Worm (Caenorhabditis elegans): Measurements from ENCODE around the gene rcan-1.

Gene rcan-1

ce11 chrIII:5715467-5715866, 31.6 kb upstream of the rcan-1 start (continued):
- no peak for TF ChIP-seq nhr-77 (tag; optimal IDR thresholded peaks at IDR 0.05)
- peak; percentile 12 for TF ChIP-seq lin-13 (GFP tag; optimal IDR thresholded peaks at IDR 0.05)
- TF ChIP-seq lin-39 (tag; optimal IDR thresholded peaks at IDR 0.05): no peak
- no peak for TF ChIP-seq nhr-237 (tag; optimal IDR thresholded peaks at IDR 0.05)
- TF ChIP-seq nhr-23 (tag; optimal IDR thresholded peaks at IDR 0.05): no peak
- TF ChIP-seq ZK546.5 (tag; optimal IDR thresholded peaks at IDR 0.05): no peak
- peak; percentile 62 for TF ChIP-seq sem-4 (tag; optimal IDR thresholded peaks at IDR 0.05)
- peak; percentile 26 for TF ChIP-seq snpc-4 (tag; optimal IDR thresholded peaks at IDR 0.05)
- no peak for TF ChIP-seq unc-39 (tag; optimal IDR thresholded peaks at IDR 0.05)
- peak; percentile 24 for TF ChIP-seq blmp-1 (tag; optimal IDR thresholded peaks at IDR 0.05; ENCODE audit: insufficient read depth)
- TF ChIP-seq crh-2 (tag; optimal IDR thresholded peaks at IDR 0.05): peak; percentile 51
- TF ChIP-seq elt-3 (tag; optimal IDR thresholded peaks at IDR 0.05): no peak
- no peak for TF ChIP-seq alr-1 (tag; optimal IDR thresholded peaks at IDR 0.05)
- peak; percentile 75 for TF ChIP-seq F13H6.1 (tag; optimal IDR thresholded peaks at IDR 0.05)
- TF ChIP-seq ama-1 (optimal IDR thresholded peaks at IDR 0.05): no peak
- TF ChIP-seq elt-1 (tag; optimal IDR thresholded peaks at IDR 0.05): no peak
- no peak for TF ChIP-seq zag-1 (tag; optimal IDR thresholded peaks at IDR 0.05)
- TF ChIP-seq sma-3 (GFP tag; optimal IDR thresholded peaks at IDR 0.05): peak; percentile 34
- no peak for TF ChIP-seq aly-2 (tag; optimal IDR thresholded peaks at IDR 0.05)
- TF ChIP-seq ceh-16 (tag; optimal IDR thresholded peaks at IDR 0.05): no peak

- TF ChIP-seq lin-11 (tag; optimal IDR thresholded peaks at IDR 0.05) (no peak), sma-9 (GFP tag; optimal IDR thresholded peaks at IDR 0.05) (peak; percentile 2), sma-9 (tag; optimal IDR thresholded peaks at IDR 0.05) (no peak), nhr-6 (tag; optimal IDR thresholded peaks at IDR 0.05) (peak; percentile 16)
These were observed 31.1 kb upstream of the rcan-1 start for ce11 chrIII:5714984-5715454.

- no peak for TF ChIP-seq nhr-6 (tag; optimal IDR thresholded peaks at IDR 0.05)
- no peak for TF ChIP-seq ZK546.5 (tag; optimal IDR thresholded peaks at IDR 0.05)
- no peak for TF ChIP-seq R02D3.7 (tag; optimal IDR thresholded peaks at IDR 0.05)
- TF ChIP-seq mbf-1 (tag; optimal IDR thresholded peaks at IDR 0.05): no peak
- no peak for TF ChIP-seq crh-2 (tag; optimal IDR thresholded peaks at IDR 0.05)
- no peak for TF ChIP-seq lsy-2 (tag; optimal IDR thresholded peaks at IDR 0.05)
- TF ChIP-seq peb-1 (tag; optimal IDR thresholded peaks at IDR 0.05): no peak
- TF ChIP-seq sem-4 (tag; optimal IDR thresholded peaks at IDR 0.05): no peak
- TF ChIP-seq Y55F3AM.14 (GFP tag; optimal IDR thresholded peaks at IDR 0.05): no peak
- TF ChIP-seq unc-62 (GFP tag; optimal IDR thresholded peaks at IDR 0.05): no peak
- no peak for TF ChIP-seq nhr-237 (tag; optimal IDR thresholded peaks at IDR 0.05)
- no peak for TF ChIP-seq mdl-1 (tag; optimal IDR thresholded peaks at IDR 0.05)
- TF ChIP-seq zag-1 (tag; optimal IDR thresholded peaks at IDR 0.05): no peak
- no peak for TF ChIP-seq unc-39 (tag; optimal IDR thresholded peaks at IDR 0.05)
- TF ChIP-seq nhr-10 (tag; optimal IDR thresholded peaks at IDR 0.05): no peak
- TF ChIP-seq dmd-4 (tag; optimal IDR thresholded peaks at IDR 0.05): no peak
- no peak for TF ChIP-seq nhr-21 (tag; optimal IDR thresholded peaks at IDR 0.05)
- no peak for TF ChIP-seq alr-1 (tag; optimal IDR thresholded peaks at IDR 0.05)
- no peak for TF ChIP-seq nhr-77 (tag; optimal IDR thresholded peaks at IDR 0.05)
These were observed 30.5 kb upstream of the rcan-1 start, which contains the start of gene arf-1 for ce11 chrIII:5714230-5714983. Gene arf-1 (plus strand): TSS chrIII:5714886.

ce11 chrIII:5711881-5712643, 28.2 kb upstream of the rcan-1 start:
- TF ChIP-seq blmp-1 (tag; optimal IDR thresholded peaks at IDR 0.05; ENCODE audit: insufficient read depth) (no peak), F13H6.1 (tag; optimal IDR thresholded peaks at IDR 0.05) (no peak), mab-5 (tag; optimal IDR thresholded peaks at IDR 0.05) (no peak), mdl-1 (tag; optimal IDR thresholded peaks at IDR 0.05) (no peak), snpc-4 (tag; optimal IDR thresholded peaks at IDR 0.05) (no peak), ztf-4 (tag; optimal IDR thresholded peaks at IDR 0.05) (no peak)

All from whole organism, L2 larva.